Fruit fly (Drosophila melanogaster): Measurements from ENCODE around the gene Tctp.

dm6 chr3R:11224478-11224877, 14.4 kb downstream of the Tctp start:
- no peak for TF ChIP-seq Hr96 (GFP tag; optimal IDR thresholded peaks at IDR 0.05)
- no peak for TF ChIP-seq CG7101 (tag; optimal IDR thresholded peaks at IDR 0.05)
- no peak for TF ChIP-seq CG7045 (GFP tag; optimal IDR thresholded peaks at IDR 0.05)
- no peak for TF ChIP-seq CG12768 (GFP tag; optimal IDR thresholded peaks at IDR 0.05)
- no peak for TF ChIP-seq CG33017 (tag; optimal IDR thresholded peaks at IDR 0.05)
- TF ChIP-seq Crg-1 (GFP tag; optimal IDR thresholded peaks at IDR 0.05) = no peak
- no peak for TF ChIP-seq cic (GFP tag; optimal IDR thresholded peaks at IDR 0.05)
- TF ChIP-seq tj (GFP tag; optimal IDR thresholded peaks at IDR 0.05) = no peak
- TF ChIP-seq Mnt (GFP tag; optimal IDR thresholded peaks at IDR 0.05) = no peak
- TF ChIP-seq kay (GFP tag; ENCODE audit: borderline replicate concordance) = no peak
- TF ChIP-seq CG11617 (GFP tag; optimal IDR thresholded peaks at IDR 0.05) = no peak

All from whole organism, adult.